Worm (Caenorhabditis elegans): ENCODE measurements around the gene vab-2.

DNA sequence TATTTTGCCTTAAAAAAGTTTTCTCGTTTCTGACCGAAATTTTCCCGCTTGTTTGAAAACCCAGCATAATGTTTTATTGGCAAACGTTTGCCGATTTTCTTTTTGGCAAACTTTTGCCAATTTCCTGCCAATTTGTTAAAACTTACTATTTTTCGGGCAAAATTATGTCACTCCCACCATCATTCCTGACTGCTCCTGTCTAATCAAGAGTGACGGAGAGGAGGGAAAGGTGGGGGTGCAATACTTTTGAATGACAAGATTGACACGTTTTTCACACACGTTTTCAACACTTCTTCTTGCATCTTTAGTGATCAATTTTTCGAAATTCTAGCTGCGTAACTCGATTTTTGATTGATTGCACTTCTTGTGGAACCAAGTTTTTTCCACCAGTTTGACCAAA, 14.9 kb upstream of the vab-2 start:
- TF ChIP-seq fkh-10 (GFP tag; optimal IDR thresholded peaks at IDR 0.05) (no peak), snpc-4 (tag; optimal IDR thresholded peaks at IDR 0.05) (no peak), lin-39 (tag; optimal IDR thresholded peaks at IDR 0.05) (no peak), ceh-16 (tag; optimal IDR thresholded peaks at IDR 0.05) (no peak), nhr-77 (tag; optimal IDR thresholded peaks at IDR 0.05) (no peak), sea-2 (GFP tag; optimal IDR thresholded peaks at IDR 0.05) (no peak), nhr-28 (tag; optimal IDR thresholded peaks at IDR 0.05) (no peak), elt-2 (tag; optimal IDR thresholded peaks at IDR 0.05) (no peak), mdl-1 (tag; optimal IDR thresholded peaks at IDR 0.05) (no peak), nhr-237 (tag; optimal IDR thresholded peaks at IDR 0.05) (no peak), nhr-11 (tag; optimal IDR thresholded peaks at IDR 0.05) (no peak)

Data from whole organism, L3 larva.